Worm (Caenorhabditis elegans): ENCODE data around the gene C05D11.5.

The C05D11.5 gene

ce11 chrIII:6360825-6361224 is 51.0 kb downstream of the C05D11.5 start:
- TF ChIP-seq aly-2 (tag; optimal IDR thresholded peaks at IDR 0.05) (no peak), blmp-1 (tag; optimal IDR thresholded peaks at IDR 0.05) (peak; percentile 94), dpl-1 (GFP tag; optimal IDR thresholded peaks at IDR 0.05) (peak in 1 of 3 experiments; percentile 1), ceh-82 (tag; optimal IDR thresholded peaks at IDR 0.05) (no peak), vab-15 (tag; optimal IDR thresholded peaks at IDR 0.05) (peak; percentile 35), nhr-90 (tag; optimal IDR thresholded peaks at IDR 0.05; ENCODE audit: poor library complexity) (peak; percentile 2), jun-1 (tag; optimal IDR thresholded peaks at IDR 0.05) (no peak), mef-2 (tag; optimal IDR thresholded peaks at IDR 0.05) (no peak), pqm-1 (tag; optimal IDR thresholded peaks at IDR 0.05) (no peak), tbx-2 (tag; optimal IDR thresholded peaks at IDR 0.05) (peak; percentile 2), nhr-11 (tag; optimal IDR thresholded peaks at IDR 0.05) (no peak), lin-15B (tag; optimal IDR thresholded peaks at IDR 0.05) (no peak), pax-3 (tag; optimal IDR thresholded peaks at IDR 0.05) (no peak), C16A3.4 (tag; optimal IDR thresholded peaks at IDR 0.05) (no peak), zag-1 (tag; optimal IDR thresholded peaks at IDR 0.05) (no peak), mep-1 (tag; optimal IDR thresholded peaks at IDR 0.05) (peak; percentile 71), ama-1 (optimal IDR thresholded peaks at IDR 0.05) (no peak), efl-3 (GFP tag; optimal IDR thresholded peaks at IDR 0.05) (no peak), nhr-20 (tag; optimal IDR thresholded peaks at IDR 0.05) (peak; percentile 73), C34B4.2 (tag; optimal IDR thresholded peaks at IDR 0.05) (no peak), lin-13 (GFP tag; optimal IDR thresholded peaks at IDR 0.05) (peak; percentile 13), nhr-47 (tag; optimal IDR thresholded peaks at IDR 0.05) (no peak), swsn-7 (tag; optimal IDR thresholded peaks at IDR 0.05) (no peak), nhr-28 (tag; optimal IDR thresholded peaks at IDR 0.05) (no peak), ztf-11 (tag; optimal IDR thresholded peaks at IDR 0.05) (no peak), dsc-1 (tag; optimal IDR thresholded peaks at IDR 0.05) (no peak), hlh-4 (tag; optimal IDR thresholded peaks at IDR 0.05) (no peak), sox-4 (tag; optimal IDR thresholded peaks at IDR 0.05) (no peak), egl-13 (tag; optimal IDR thresholded peaks at IDR 0.05) (no peak), fkh-8 (tag; optimal IDR thresholded peaks at IDR 0.05) (no peak), zip-4 (GFP tag; optimal IDR thresholded peaks at IDR 0.05) (no peak), elt-3 (tag; optimal IDR thresholded peaks at IDR 0.05) (peak in 3 of 6 experiments; percentile 21 to 67 (median 31)), pag-3 (tag; optimal IDR thresholded peaks at IDR 0.05; ENCODE audit: borderline replicate concordance, insufficient read depth) (no peak), fkh-10 (GFP tag; optimal IDR thresholded peaks at IDR 0.05) (no peak), nhr-85 (tag) (peak; percentile 97), nhr-77 (tag; optimal IDR thresholded peaks at IDR 0.05) (no peak), rnt-1 (tag; optimal IDR thresholded peaks at IDR 0.05) (peak; percentile 29), lin-35 (GFP tag; optimal IDR thresholded peaks at IDR 0.05) (peak in 1 of 2 experiments; percentile 60), nhr-19 (GFP tag; conservative IDR thresholded peaks at IDR 0.05) (0 out of 2 replicates have a peak, but pooled peaks have one; percentile 16), lin-14 (GFP tag; optimal IDR thresholded peaks at IDR 0.05) (peak; percentile 79), nhr-71 (tag; optimal IDR thresholded peaks at IDR 0.05) (peak; percentile 56), alr-1 (tag; optimal IDR thresholded peaks at IDR 0.05; ENCODE audit: borderline replicate concordance) (no peak), snu-23 (GFP tag; optimal IDR thresholded peaks at IDR 0.05) (peak; percentile 51), fkh-4 (tag; optimal IDR thresholded peaks at IDR 0.05; ENCODE audit: borderline replicate concordance) (no peak), mdl-1 (tag; optimal IDR thresholded peaks at IDR 0.05) (peak in 1 of 2 experiments; percentile 58), skn-1 (tag; optimal IDR thresholded peaks at IDR 0.05) (peak; percentile 20), hpl-2 (GFP tag; optimal IDR thresholded peaks at IDR 0.05) (no peak), lsy-2 (tag; optimal IDR thresholded peaks at IDR 0.05) (peak; percentile 18 to 33)

All from whole organism, L1 larva.